Fruit fly (Drosophila melanogaster) ovary, adult (tissue): ENCODE results near the gene FucTD.
"Not testable (repeated sequence)": the region's sequence is repeated elsewhere in the genome, so short reads cannot be mapped to it uniquely, and the experiment has no call there.

Experiments used
- CG17801 ChIP-seq: fragments of 200-800 bp; optimal IDR thresholded peaks from 2 replicates; lab custom pipeline; 2019; ENCODE audit warnings: missing biosample characterization, mild to moderate bottlenecking, missing genetic modification characterization, moderate library complexity; ENCODE audit not compliant: partially characterized antibody

The FucTD gene

dm6 chr3L:1388862-1389261 lies 27.2 kb upstream of the FucTD start:
- TF ChIP-seq CG17801 (GFP tag; lab: Kevin White, UChicago), result no peak

- no peak for TF ChIP-seq CG17801 (GFP tag; lab: Kevin White, UChicago)
These were observed 25.6 kb upstream of the FucTD start for dm6 chr3L:1390410-1390809.

dm6 chr3L:1391993-1392952 lies 23.8 kb upstream of the FucTD start:
- no peak for TF ChIP-seq CG17801 (GFP tag; lab: Kevin White, UChicago)

dm6 chr3L:1394463-1394862 lies 21.6 kb upstream of the FucTD start:
- TF ChIP-seq CG17801 (GFP tag; lab: Kevin White, UChicago), result no peak

dm6 chr3L:1398286-1398685 lies 17.7 kb upstream of the FucTD start, which contains the start of gene CG32320:
Gene CG32320 (plus strand): TSS chr3L:1398586.
- TF ChIP-seq CG17801 (GFP tag; lab: Kevin White, UChicago), result not testable (repeated sequence)

dm6 chr3L:1401364-1401978 lies 14.6 kb upstream of the FucTD start:
- TF ChIP-seq CG17801 (GFP tag; lab: Kevin White, UChicago), result no peak

dm6 chr3L:1402152-1402551 lies 13.9 kb upstream of the FucTD start:
- TF ChIP-seq CG17801 (GFP tag; lab: Kevin White, UChicago), result no peak

- TF ChIP-seq CG17801 (GFP tag; lab: Kevin White, UChicago), result no peak
These were observed 11.5 kb upstream of the FucTD start for dm6 chr3L:1404549-1404948.

- TF ChIP-seq CG17801 (GFP tag; lab: Kevin White, UChicago), result no peak
These were observed 7.9 kb upstream of the FucTD start for dm6 chr3L:1408093-1408492.

dm6 chr3L:1410369-1411107 lies 5.5 kb upstream of the FucTD start, which contains the start of gene CG9168:
Gene CG9168 (plus strand): TSS chr3L:1411057.
- TF ChIP-seq CG17801 (GFP tag; lab: Kevin White, UChicago), result no peak

dm6 chr3L:1414032-1414431 lies 2.0 kb upstream of the FucTD start:
- no peak for TF ChIP-seq CG17801 (GFP tag; lab: Kevin White, UChicago)

dm6 chr3L:1417898-1418297 lies 1.9 kb downstream of the FucTD start:
- no peak for TF ChIP-seq CG17801 (GFP tag; lab: Kevin White, UChicago)

- no peak for TF ChIP-seq CG17801 (GFP tag; lab: Kevin White, UChicago)
These were observed 2.8 kb downstream of the FucTD start for dm6 chr3L:1418821-1419220.

dm6 chr3L:1419929-1420328 lies 3.9 kb downstream of the FucTD start:
- TF ChIP-seq CG17801 (GFP tag; lab: Kevin White, UChicago), result no peak

- TF ChIP-seq CG17801 (GFP tag; lab: Kevin White, UChicago), result no peak
These were observed 4.9 kb downstream of the FucTD start for dm6 chr3L:1420950-1421349.
